Worm (Caenorhabditis elegans): ENCODE results near the gene F20D6.6.

F20D6.6 gene

DNA sequence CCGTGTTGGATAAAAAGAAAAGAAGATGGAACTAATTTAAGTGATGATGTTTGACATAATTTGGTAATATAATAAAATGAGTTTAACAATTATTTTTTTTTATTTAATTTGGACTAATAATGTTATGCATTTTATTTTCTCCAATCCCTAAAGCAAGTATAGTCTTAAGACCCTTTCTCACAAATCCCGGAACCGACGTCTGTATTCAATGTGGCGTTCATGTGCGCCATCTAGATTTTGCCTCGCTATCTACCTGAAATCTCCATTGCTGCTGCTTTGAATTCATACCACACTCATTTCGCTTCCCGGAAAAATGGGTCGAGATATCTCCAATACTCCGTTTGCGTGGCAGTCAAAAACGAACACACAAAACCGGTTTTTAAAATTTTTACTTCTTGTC, 36.3 kb upstream of the F20D6.6 start, which contains the start of gene D1014.5:
Gene D1014.5, plus strand, starts transcription at position 301 of the 400 bp plus-strand sequence.
- TF ChIP-seq zag-1 (tag; optimal IDR thresholded peaks at IDR 0.05) (no peak), isw-1 (GFP tag; IDR thresholded peaks at IDR 0.05) (no peak), sox-4 (tag; optimal IDR thresholded peaks at IDR 0.05) (no peak), ceh-63 (GFP tag; optimal IDR thresholded peaks at IDR 0.05) (no peak), ces-1 (GFP tag; optimal IDR thresholded peaks at IDR 0.05) (no peak), skn-1 (tag; optimal IDR thresholded peaks at IDR 0.05) (no peak), mdl-1 (tag; optimal IDR thresholded peaks at IDR 0.05) (no peak), unc-130 (tag; optimal IDR thresholded peaks at IDR 0.05) (no peak), alr-1 (tag; optimal IDR thresholded peaks at IDR 0.05; ENCODE audit: borderline replicate concordance) (no peak), nhr-77 (tag; optimal IDR thresholded peaks at IDR 0.05) (no peak), lsy-2 (tag; optimal IDR thresholded peaks at IDR 0.05) (no peak), nhr-28 (tag; optimal IDR thresholded peaks at IDR 0.05) (no peak), nhr-20 (tag; optimal IDR thresholded peaks at IDR 0.05) (no peak), lir-3 (tag; optimal IDR thresholded peaks at IDR 0.05; ENCODE audit: poor library complexity) (no peak), lin-14 (GFP tag; optimal IDR thresholded peaks at IDR 0.05) (no peak), nhr-19 (GFP tag; conservative IDR thresholded peaks at IDR 0.05) (no peak), Y116A8C.19 (tag; optimal IDR thresholded peaks at IDR 0.05; ENCODE audit: borderline replicate concordance) (no peak)

- no peak for TF ChIP-seq ceh-82 (tag; optimal IDR thresholded peaks at IDR 0.05)
- TF ChIP-seq efl-1 (optimal IDR thresholded peaks at IDR 0.05), result no peak
- peak in 1 of 2 experiments; percentile 11 for TF ChIP-seq efl-1 (GFP tag; optimal IDR thresholded peaks at IDR 0.05 in 1 of 2)
- peak in 1 of 6 experiments; percentile 48 for TF ChIP-seq elt-3 (tag; optimal IDR thresholded peaks at IDR 0.05)
- peak; percentile 57 for TF ChIP-seq nhr-85 (tag)
- no peak for TF ChIP-seq mab-9 (GFP tag; IDR thresholded peaks at IDR 0.05)
- TF ChIP-seq blmp-1 (tag; optimal IDR thresholded peaks at IDR 0.05), result peak; percentile 30
- no peak for TF ChIP-seq fkh-8 (tag; optimal IDR thresholded peaks at IDR 0.05)
- no peak for TF ChIP-seq C34B4.2 (tag; optimal IDR thresholded peaks at IDR 0.05)
- no peak for TF ChIP-seq nhr-47 (tag; optimal IDR thresholded peaks at IDR 0.05)
- TF ChIP-seq isw-1 (GFP tag; IDR thresholded peaks at IDR 0.05), result no peak
- TF ChIP-seq aly-2 (tag; optimal IDR thresholded peaks at IDR 0.05), result no peak
These were observed 30.5 kb upstream of the F20D6.6 start, which contains the start of gene spr-1 for ce11 chrV:8129252-8129651. TSS of gene spr-1 (minus strand) at chrV:8129352.

DNA sequence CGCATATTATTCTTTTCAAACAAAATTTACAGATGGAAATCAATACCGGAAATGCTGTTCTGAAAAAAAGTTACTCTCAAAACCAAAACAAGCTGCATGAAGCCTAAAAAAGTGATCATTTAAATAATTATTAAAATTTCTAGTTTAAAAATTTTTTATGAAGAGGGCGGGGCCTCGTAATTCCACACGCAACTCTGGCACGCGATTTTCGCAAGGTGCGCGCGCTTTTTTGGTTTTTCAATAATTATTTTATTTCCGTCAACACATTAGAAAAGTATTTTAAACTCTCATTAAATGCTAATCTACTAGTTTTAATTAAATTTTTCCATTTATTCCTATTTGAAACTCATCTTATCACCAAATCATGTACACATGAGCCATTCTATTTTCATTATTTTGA, 30.0 kb upstream of the F20D6.6 start:
- TF ChIP-seq tlp-1 (tag; optimal IDR thresholded peaks at IDR 0.05), result no peak
- TF ChIP-seq efl-1 (optimal IDR thresholded peaks at IDR 0.05), result no peak
- TF ChIP-seq efl-1 (GFP tag; optimal IDR thresholded peaks at IDR 0.05 in 1 of 2), result peak in 1 of 2 experiments; percentile 75

DNA sequence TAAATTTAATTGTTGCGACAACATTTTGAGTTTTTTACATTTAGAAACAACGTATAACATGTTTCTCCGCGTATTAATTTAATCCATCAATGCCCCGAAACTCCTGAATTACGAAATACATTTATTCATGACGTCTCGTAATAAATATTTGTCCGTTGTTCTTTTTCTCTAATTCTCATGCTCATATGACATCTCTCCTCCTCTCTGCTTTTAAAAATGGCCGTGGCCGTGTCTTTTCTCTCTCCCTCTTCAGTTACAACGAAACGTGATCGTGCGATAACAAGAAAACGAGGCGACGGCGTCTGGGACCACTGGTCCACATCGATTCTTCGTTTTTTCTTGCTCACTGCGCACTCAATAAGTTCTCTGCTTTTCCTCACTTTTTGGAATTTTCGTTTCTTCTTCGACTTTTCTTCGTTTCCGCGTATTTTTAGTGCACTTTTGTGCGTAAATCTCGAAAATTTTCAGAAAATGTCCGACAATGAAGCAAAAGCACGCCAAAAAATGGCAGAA, 29.5 kb upstream of the F20D6.6 start, which contains the start of gene snap-1:
Gene snap-1, plus strand, starts transcription at position 463 of the 513 bp plus-strand sequence.
- TF ChIP-seq egl-27 (tag; optimal IDR thresholded peaks at IDR 0.05) (no peak), F16B12.6 (tag; optimal IDR thresholded peaks at IDR 0.05) (no peak), skn-1 (tag; optimal IDR thresholded peaks at IDR 0.05) (peak; percentile 81), egl-13 (tag; optimal IDR thresholded peaks at IDR 0.05) (no peak), lir-3 (tag; optimal IDR thresholded peaks at IDR 0.05; ENCODE audit: poor library complexity) (peak; percentile 33), dpl-1 (GFP tag; optimal IDR thresholded peaks at IDR 0.05) (peak; percentile 14 to 52 (median 33)), C04F5.9 (tag; optimal IDR thresholded peaks at IDR 0.05) (no peak), unc-130 (tag; optimal IDR thresholded peaks at IDR 0.05) (no peak), grh-1 (GFP tag; IDR thresholded peaks at IDR 0.05) (no peak), pax-3 (tag; optimal IDR thresholded peaks at IDR 0.05) (no peak), ets-5 (GFP tag; IDR thresholded peaks at IDR 0.05) (no peak), mab-9 (GFP tag; IDR thresholded peaks at IDR 0.05) (no peak), lin-15B (tag; optimal IDR thresholded peaks at IDR 0.05) (peak; percentile 52), nhr-85 (tag) (no peak), mef-2 (tag; optimal IDR thresholded peaks at IDR 0.05) (no peak), hpl-2 (GFP tag; optimal IDR thresholded peaks at IDR 0.05) (no peak), fkh-8 (tag; optimal IDR thresholded peaks at IDR 0.05) (peak; percentile 85), lin-35 (GFP tag; optimal IDR thresholded peaks at IDR 0.05) (peak; percentile 40 to 65), irx-1 (tag; optimal IDR thresholded peaks at IDR 0.05) (no peak), ces-1 (GFP tag; optimal IDR thresholded peaks at IDR 0.05) (no peak), efl-3 (GFP tag; optimal IDR thresholded peaks at IDR 0.05) (no peak), pqm-1 (tag; optimal IDR thresholded peaks at IDR 0.05) (no peak), lin-14 (GFP tag; optimal IDR thresholded peaks at IDR 0.05) (peak; percentile 95), fkh-10 (GFP tag; optimal IDR thresholded peaks at IDR 0.05) (peak; percentile 7), tbx-2 (tag; optimal IDR thresholded peaks at IDR 0.05) (peak; percentile 6), lin-39 (tag; optimal IDR thresholded peaks at IDR 0.05) (no peak)

Data from whole organism, L1 larva.